Worm (Caenorhabditis elegans) whole organism, late embryonic: Measurements from ENCODE around the gene hlh-34.

ENCODE experiments used
- madf-2 ChIP-seq: sonication (generic microtip); optimal IDR thresholded peaks from 2 replicates; lab custom pipeline; 2017; ENCODE audit warnings: missing genetic modification characterization, missing compliant biosample characterization
- nhr-11 ChIP-seq: fragments of 150-350 bp; optimal IDR thresholded peaks from 2 replicates; lab custom pipeline; 2014; ENCODE audit warnings: missing biosample characterization, missing genetic modification characterization
- pqm-1 ChIP-seq: sonication (generic microtip); optimal IDR thresholded peaks from 2 replicates; lab custom pipeline; 2016; ENCODE audit warnings: missing genetic modification characterization, missing compliant biosample characterization
- tbx-7 ChIP-seq: sonication (generic microtip); optimal IDR thresholded peaks from 2 replicates; lab custom pipeline; 2016; ENCODE audit warnings: missing genotype, missing genetic modification characterization, missing compliant biosample characterization

- TF ChIP-seq nhr-11 (tag; lab: Kevin White, UChicago) = no peak
- no peak for TF ChIP-seq madf-2 (tag; lab: Kevin White, UChicago)
- TF ChIP-seq pqm-1 (tag; lab: Kevin White, UChicago) = no peak
- no peak for TF ChIP-seq tbx-7 (tag; lab: Kevin White, UChicago)
Observed at ce11 chrV:13748658-13749057, 41.5 kb upstream of the hlh-34 start, which contains the start of gene F35E12.10.
